Fruit fly (Drosophila melanogaster): ENCODE data around the gene Nmd3.

Gene Nmd3

dm6 chrX:2134965-2135758 is 49.3 kb downstream of the Nmd3 start (continued):
- TF ChIP-seq dimm (GFP tag; IDR thresholded peaks at IDR 0.05) (peak; percentile 42; the same call in 1 of the 2 replicates), odd (GFP tag; optimal IDR thresholded peaks at IDR 0.05) (peak; percentile 85), ems (GFP tag; optimal IDR thresholded peaks at IDR 0.05) (peak; percentile 77), Ets97D (GFP tag; optimal IDR thresholded peaks at IDR 0.05) (peak; percentile 65), Xbp1 (GFP tag; optimal IDR thresholded peaks at IDR 0.05) (peak; percentile 86), mld (GFP tag; IDR thresholded peaks at IDR 0.05; ENCODE audit: partially characterized antibody) (no peak), mam (GFP tag; optimal IDR thresholded peaks at IDR 0.05) (peak; percentile 86), CG8089 (GFP tag; optimal IDR thresholded peaks at IDR 0.05) (peak; percentile 65), CG4730 (GFP tag; IDR thresholded peaks at IDR 0.05) (peak; percentile 68), wek (GFP tag; optimal IDR thresholded peaks at IDR 0.05) (peak; percentile 71), exex (tag; optimal IDR thresholded peaks at IDR 0.05) (peak; percentile 60), CG3726 (GFP tag; IDR thresholded peaks at IDR 0.05) (peak; percentile 61; the same call in 1 of the 3 replicates), CG15011 (GFP tag; optimal IDR thresholded peaks at IDR 0.05) (peak; percentile 86), CG7556 (GFP tag; optimal IDR thresholded peaks at IDR 0.05) (peak; percentile 94), Atf3 (GFP tag; optimal IDR thresholded peaks at IDR 0.05) (peak; percentile 71), zfh2 (GFP tag; optimal IDR thresholded peaks at IDR 0.05) (peak; percentile 64), CG15601 (tag; optimal IDR thresholded peaks at IDR 0.05) (peak; percentile 88), Bteb2 (GFP tag; optimal IDR thresholded peaks at IDR 0.05) (peak; percentile 80), zfh1 (GFP tag; IDR thresholded peaks at IDR 0.05) (peak; percentile 89), zf30C (GFP tag; optimal IDR thresholded peaks at IDR 0.05) (no peak), bowl (GFP tag; IDR thresholded peaks at IDR 0.05) (peak; percentile 43; the same call in 1 of the 2 replicates), CG33213 (GFP tag; optimal IDR thresholded peaks at IDR 0.05) (peak; percentile 74), CG32772 (GFP tag; IDR thresholded peaks at IDR 0.05) (peak; percentile 76), Mrtf (GFP tag; IDR thresholded peaks at IDR 0.05) (peak; percentile 83), Sin3A (optimal IDR thresholded peaks at IDR 0.05) (no peak), CkIIα-i1 (GFP tag; IDR thresholded peaks at IDR 0.05) (no peak), gfzf (GFP tag; optimal IDR thresholded peaks at IDR 0.05) (no peak), luna (GFP tag; optimal IDR thresholded peaks at IDR 0.05) (peak; percentile 68), CG4617 (GFP tag; optimal IDR thresholded peaks at IDR 0.05; ENCODE audit: borderline replicate concordance) (peak; percentile 64), Usf (GFP tag; optimal IDR thresholded peaks at IDR 0.05) (peak; percentile 74), dpn (GFP tag; optimal IDR thresholded peaks at IDR 0.05) (peak; percentile 87), maf-S (GFP tag; optimal IDR thresholded peaks at IDR 0.05) (peak; percentile 76), Taf1 (GFP tag; IDR thresholded peaks at IDR 0.05) (peak; percentile 58), sim (GFP tag; IDR thresholded peaks at IDR 0.05) (peak; percentile 64), CG2129 (GFP tag; IDR thresholded peaks at IDR 0.05; ENCODE audit: partially characterized antibody) (no peak), Hr39 (optimal IDR thresholded peaks at IDR 0.05) (no peak), pnt (GFP tag; optimal IDR thresholded peaks at IDR 0.05) (peak; percentile 77), Xrp1 (GFP tag; IDR thresholded peaks at IDR 0.05) (peak; percentile 91), CG14050 (GFP tag; IDR thresholded peaks at IDR 0.05) (peak; percentile 79), ttk (GFP tag; IDR thresholded peaks at IDR 0.05) (peak; percentile 73), Scr (GFP tag; IDR thresholded peaks at IDR 0.05; ENCODE audit: partially characterized antibody) (0 out of 2 replicates have a peak, but pooled peaks have one; percentile 16), CG6272 (GFP tag; IDR thresholded peaks at IDR 0.05) (peak; percentile 61), CG1024 (GFP tag; IDR thresholded peaks at IDR 0.05) (peak; percentile 40), tin (GFP tag; optimal IDR thresholded peaks at IDR 0.05) (peak; percentile 85), hb (GFP tag; IDR thresholded peaks at IDR 0.05; ENCODE audit: partially characterized antibody) (no peak), CG10274 (GFP tag; optimal IDR thresholded peaks at IDR 0.05) (peak; percentile 80), CG9437 (GFP tag; optimal IDR thresholded peaks at IDR 0.05) (peak; percentile 78), CHES-1-like (GFP tag; optimal IDR thresholded peaks at IDR 0.05) (peak; percentile 75), Adf1 (GFP tag; IDR thresholded peaks at IDR 0.05) (peak; percentile 27; the same call in 1 of the 2 replicates), CG17912 (GFP tag; optimal IDR thresholded peaks at IDR 0.05) (peak; percentile 42)

All from whole organism, embryonic.